Worm (Caenorhabditis elegans) whole organism, L1 larva: ENCODE data around the gene unc-115.
"Not testable (repeated sequence)": the region's sequence is repeated elsewhere in the genome, so short reads cannot be mapped to it uniquely, and the experiment has no call there.

Experiments used
- C04F5.9 ChIP-seq: sonication (generic microtip); optimal IDR thresholded peaks from 2 replicates; lab custom pipeline; 2016; ENCODE audit warnings: missing genetic modification characterization, missing compliant biosample characterization
- C16A3.4 ChIP-seq: fragments of 150-350 bp; optimal IDR thresholded peaks from 2 replicates; lab custom pipeline; 2014; ENCODE audit warnings: missing biosample characterization, missing genetic modification characterization
- C34B4.2 ChIP-seq: sonication (generic microtip); optimal IDR thresholded peaks from 2 replicates; lab custom pipeline; 2017; ENCODE audit warnings: mild to moderate bottlenecking, missing genetic modification characterization, missing compliant biosample characterization
- F16B12.6 ChIP-seq: fragments of 150-350 bp; optimal IDR thresholded peaks from 2 replicates; lab custom pipeline; 2014; ENCODE audit warnings: missing biosample characterization, missing genetic modification characterization
- ama-1 ChIP-seq: fragments of 150-350 bp; optimal IDR thresholded peaks from 2 replicates; lab custom pipeline; 2014
- blmp-1 ChIP-seq: fragments of 150-350 bp; optimal IDR thresholded peaks from 2 replicates; lab custom pipeline; 2014; ENCODE audit warnings: missing biosample characterization, missing genetic modification characterization
- ceh-63 ChIP-seq: fragments of 200-800 bp; sonication (Bioruptor generic); optimal IDR thresholded peaks from 2 replicates; lab custom pipeline; 2018; ENCODE audit warnings: mild to moderate bottlenecking, missing genetic modification characterization, missing compliant biosample characterization
- ceh-82 ChIP-seq, 3 experiments: fragments of 150-350 bp in 1 of 3; sonication (generic microtip) in 2 of 3; optimal IDR thresholded peaks; 2 replicates each; lab custom pipeline; 2014 to 2017; ENCODE audit warnings: missing biosample characterization in 3 of 3, missing genetic modification characterization in 3 of 3
- dsc-1 ChIP-seq: sonication (generic microtip); optimal IDR thresholded peaks from 2 replicates; lab custom pipeline; 2016; ENCODE audit warnings: mild to moderate bottlenecking, missing genetic modification characterization, missing compliant biosample characterization
- efl-1 ChIP-seq, 4 experiments: fragments of 150-350 bp; optimal IDR thresholded peaks in 3 of 4; peaks in 1 of 4; 1 replicate in 1 of 4; 2 replicates in 3 of 4; lab custom pipeline; 2014; ENCODE audit warnings: missing biosample characterization in 2 of 4, missing genetic modification characterization in 2 of 4, missing genetic modification reagents in 2 of 4
- egl-13 ChIP-seq: sonication (generic microtip); optimal IDR thresholded peaks from 2 replicates; lab custom pipeline; 2016; ENCODE audit warnings: missing genotype, missing genetic modification reagents, missing genetic modification characterization, missing compliant biosample characterization
- elt-2 ChIP-seq: sonication (generic microtip); optimal IDR thresholded peaks from 2 replicates; lab custom pipeline; 2016; ENCODE audit warnings: missing genetic modification characterization, mild to moderate bottlenecking, inconsistent platforms, missing compliant biosample characterization, missing genetic modification reagents
- elt-3 ChIP-seq, 6 experiments: fragments of 150-350 bp in 1 of 6; sonication (generic microtip); optimal IDR thresholded peaks; 2 replicates each; lab custom pipeline; 2017 to 2018; ENCODE audit warnings: missing biosample characterization in 6 of 6, missing genetic modification characterization in 6 of 6, inconsistent platforms in 1 of 6
- ets-5 ChIP-seq: fragments of 200-800 bp; sonication (Bioruptor generic); IDR thresholded peaks from 2 replicates; pipeline ENCODE4 v1.3.6; 2022; ENCODE audit warnings: missing genetic modification characterization, missing compliant biosample characterization
- fkh-10 ChIP-seq: sonication (generic microtip); optimal IDR thresholded peaks from 2 replicates; lab custom pipeline; 2017; ENCODE audit warnings: missing biosample characterization, missing genetic modification reagents, missing genetic modification characterization
- fkh-8 ChIP-seq: sonication (generic microtip); optimal IDR thresholded peaks from 2 replicates; lab custom pipeline; 2016; ENCODE audit warnings: mild to moderate bottlenecking, missing genetic modification characterization, missing compliant biosample characterization
- fos-1 ChIP-seq: fragments of 150-350 bp; optimal IDR thresholded peaks from 2 replicates; lab custom pipeline; 2014; ENCODE audit warnings: missing biosample characterization, missing genetic modification characterization
- grh-1 ChIP-seq: fragments of 200-800 bp; sonication (Bioruptor generic); IDR thresholded peaks from 2 replicates; pipeline ENCODE4 v1.3.6; 2022; ENCODE audit warnings: missing genetic modification reagents, missing genetic modification characterization, missing compliant biosample characterization
- irx-1 ChIP-seq: sonication (generic microtip); optimal IDR thresholded peaks from 2 replicates; lab custom pipeline; 2016; ENCODE audit warnings: missing genetic modification characterization, missing compliant biosample characterization
- isw-1 ChIP-seq: fragments of 200-800 bp; sonication (Bioruptor generic); IDR thresholded peaks from 2 replicates; pipeline ENCODE4 v1.3.6; 2022; ENCODE audit warnings: missing genetic modification characterization, missing compliant biosample characterization
- jun-1 ChIP-seq: fragments of 150-350 bp; optimal IDR thresholded peaks from 2 replicates; lab custom pipeline; 2014; ENCODE audit warnings: missing biosample characterization, missing genetic modification reagents, missing genetic modification characterization
- lin-13 ChIP-seq: fragments of 150-350 bp; optimal IDR thresholded peaks from 2 replicates; lab custom pipeline; 2014; ENCODE audit warnings: missing biosample characterization, missing genetic modification reagents, missing genetic modification characterization
- lin-14 ChIP-seq: fragments of 200-800 bp; sonication (Bioruptor generic); optimal IDR thresholded peaks from 2 replicates; lab custom pipeline; 2018; ENCODE audit warnings: mild to moderate bottlenecking, missing genetic modification characterization, moderate library complexity, missing compliant biosample characterization
- lin-35 ChIP-seq, 2 experiments: fragments of 150-350 bp; optimal IDR thresholded peaks; 2 replicates each; lab custom pipeline; 2014; ENCODE audit warnings: missing biosample characterization in 2 of 2, missing genetic modification characterization in 2 of 2, missing genetic modification reagents in 2 of 2
- lir-3 ChIP-seq: sonication (generic microtip); optimal IDR thresholded peaks from 2 replicates; lab custom pipeline; 2016; ENCODE audit warnings: mild to moderate bottlenecking, missing genetic modification characterization, moderate library complexity, missing compliant biosample characterization; ENCODE audit not compliant: poor library complexity
- lsy-2 ChIP-seq, 2 experiments: fragments of 150-350 bp; optimal IDR thresholded peaks; 2 replicates each; lab custom pipeline; 2014; ENCODE audit warnings: missing biosample characterization in 2 of 2, missing genetic modification characterization in 2 of 2
- mdl-1 ChIP-seq, 2 experiments: fragments of 150-350 bp; optimal IDR thresholded peaks; 2 replicates each; lab custom pipeline; 2014 to 2017; ENCODE audit warnings: missing biosample characterization in 2 of 2, missing genetic modification characterization in 2 of 2, inconsistent platforms in 1 of 2
- mef-2 ChIP-seq: fragments of 150-350 bp; optimal IDR thresholded peaks from 2 replicates; lab custom pipeline; 2014; ENCODE audit warnings: missing biosample characterization, missing genetic modification characterization
- mep-1 ChIP-seq: fragments of 150-350 bp; optimal IDR thresholded peaks from 2 replicates; lab custom pipeline; 2014; ENCODE audit warnings: missing biosample characterization, missing genetic modification characterization
- nhr-11 ChIP-seq: fragments of 150-350 bp; optimal IDR thresholded peaks from 2 replicates; lab custom pipeline; 2014; ENCODE audit warnings: missing biosample characterization, missing genetic modification characterization
- nhr-19 ChIP-seq: fragments of 200-800 bp; sonication (Bioruptor generic); conservative IDR thresholded peaks from 2 replicates; pipeline ENCODE4 v1.3.6; 2022; ENCODE audit warnings: missing genetic modification characterization, missing compliant biosample characterization
- nhr-20 ChIP-seq: sonication (generic microtip); optimal IDR thresholded peaks from 2 replicates; lab custom pipeline; 2016; ENCODE audit warnings: mild to moderate bottlenecking, missing genetic modification characterization, missing compliant biosample characterization
- nhr-47 ChIP-seq: sonication (generic microtip); optimal IDR thresholded peaks from 2 replicates; lab custom pipeline; 2016; ENCODE audit warnings: mild to moderate bottlenecking, missing genetic modification characterization, moderate library complexity, missing compliant biosample characterization
- nhr-71 ChIP-seq: sonication (generic microtip); optimal IDR thresholded peaks from 2 replicates; lab custom pipeline; 2016; ENCODE audit warnings: mild to moderate bottlenecking, missing genetic modification characterization, moderate library complexity, missing compliant biosample characterization
- nhr-76 ChIP-seq: sonication (generic microtip); optimal IDR thresholded peaks from 2 replicates; lab custom pipeline; 2017; ENCODE audit warnings: missing biosample characterization, missing genetic modification characterization
- nhr-77 ChIP-seq: fragments of 150-350 bp; optimal IDR thresholded peaks from 2 replicates; lab custom pipeline; 2014; ENCODE audit warnings: missing biosample characterization, missing genetic modification characterization
- nhr-85 ChIP-seq: sonication (generic microtip); peaks from one replicate; lab custom pipeline; 2016; ENCODE audit warnings: missing genetic modification characterization, inconsistent platforms, missing compliant biosample characterization
- nhr-90 ChIP-seq: sonication (generic microtip); optimal IDR thresholded peaks from 2 replicates; lab custom pipeline; 2016; ENCODE audit warnings: mild to moderate bottlenecking, missing genetic modification characterization, missing compliant biosample characterization; ENCODE audit not compliant: poor library complexity
- rnt-1 ChIP-seq: sonication (generic microtip); optimal IDR thresholded peaks from 2 replicates; lab custom pipeline; 2016; ENCODE audit warnings: mild to moderate bottlenecking, missing genetic modification characterization, moderate library complexity, missing compliant biosample characterization
- skn-1 ChIP-seq: fragments of 150-350 bp; optimal IDR thresholded peaks from 2 replicates; lab custom pipeline; 2014; ENCODE audit warnings: missing biosample characterization, missing genetic modification characterization
- snu-23 ChIP-seq: sonication (generic microtip); optimal IDR thresholded peaks from 2 replicates; lab custom pipeline; 2016; ENCODE audit warnings: missing genetic modification characterization, missing compliant biosample characterization
- sox-4 ChIP-seq: sonication (generic microtip); optimal IDR thresholded peaks from 2 replicates; lab custom pipeline; 2016; ENCODE audit warnings: missing genetic modification characterization, missing compliant biosample characterization
- swsn-7 ChIP-seq: sonication (generic microtip); optimal IDR thresholded peaks from 2 replicates; lab custom pipeline; 2016; ENCODE audit warnings: missing genetic modification characterization, missing compliant biosample characterization
- tbx-2 ChIP-seq: sonication (generic microtip); optimal IDR thresholded peaks from 2 replicates; lab custom pipeline; 2016; ENCODE audit warnings: missing genetic modification characterization, missing compliant biosample characterization
- unc-130 ChIP-seq: fragments of 150-350 bp; optimal IDR thresholded peaks from 2 replicates; lab custom pipeline; 2017; ENCODE audit warnings: missing biosample characterization, missing genetic modification characterization, inconsistent platforms
- unc-62 ChIP-seq: fragments of 150-350 bp; optimal IDR thresholded peaks from 2 replicates; lab custom pipeline; 2014; ENCODE audit warnings: missing biosample characterization, missing genetic modification reagents, missing genetic modification characterization
- unc-86 ChIP-seq: sonication (generic microtip); optimal IDR thresholded peaks from 2 replicates; lab custom pipeline; 2016; ENCODE audit warnings: missing genetic modification characterization, missing compliant biosample characterization
- xbp-1 ChIP-seq: sonication (generic microtip); optimal IDR thresholded peaks from 2 replicates; lab custom pipeline; 2016; ENCODE audit warnings: missing genetic modification characterization, missing compliant biosample characterization

The unc-115 gene

DNA sequence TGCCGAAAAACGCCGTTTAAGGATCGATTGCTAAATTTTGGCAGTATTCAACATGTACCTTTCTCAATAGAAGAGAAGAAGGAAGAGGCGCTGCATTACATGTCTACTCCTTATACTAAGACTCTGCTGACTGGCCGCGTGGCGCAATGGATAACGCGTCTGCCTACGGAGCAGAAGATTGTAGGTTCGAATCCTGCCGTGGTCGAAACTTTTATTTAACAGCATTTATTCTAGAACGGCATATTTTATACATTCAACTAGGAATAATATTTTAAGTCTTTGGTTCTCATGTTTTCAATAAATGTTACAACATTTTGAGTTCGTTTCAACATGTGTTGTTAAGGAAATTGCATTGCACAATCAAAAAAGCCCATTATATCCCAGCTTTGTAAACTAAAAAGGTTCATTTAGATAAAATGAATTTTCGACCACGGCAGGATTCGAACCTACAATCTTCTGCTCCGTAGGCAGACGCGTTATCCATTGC is 14.1 kb upstream of the unc-115 start:
- TF ChIP-seq C16A3.4 (tag; lab: Kevin White, UChicago) (peak; percentile 54), nhr-90 (peak; percentile 57), irx-1 (peak; percentile 45), lir-3 (tag; lab: Kevin White, UChicago) (peak; percentile 42), fkh-8 (tag; lab: Kevin White, UChicago) (peak; percentile 36), efl-1 (GFP tag; optimal IDR thresholded peaks at IDR 0.05 in 1 of 2; lab: Kevin White, UChicago) (peak in 1 of 2 experiments; percentile 61), dsc-1 (tag; lab: Kevin White, UChicago) (peak; percentile 58), snu-23 (peak; percentile 77), nhr-47 (tag; lab: Kevin White, UChicago) (peak; percentile 73), tbx-2 (tag; lab: Kevin White, UChicago) (peak; percentile 44), ceh-82 (tag; optimal IDR thresholded peaks at IDR 0.05; lab: Kevin White, UChicago) (peak in 2 of 3 experiments; percentile 32 to 53), rnt-1 (tag; lab: Kevin White, UChicago) (peak; percentile 64), swsn-7 (tag; lab: Kevin White, UChicago) (peak; percentile 59), nhr-20 (tag; lab: Kevin White, UChicago) (peak; percentile 50), xbp-1 (tag; lab: Kevin White, UChicago) (peak; percentile 52), mdl-1 (tag; optimal IDR thresholded peaks at IDR 0.05; lab: Kevin White, UChicago) (peak in 1 of 2 experiments; percentile 45), nhr-77 (peak; percentile 40), nhr-19 (peak; percentile 64), lin-13 (GFP tag; lab: Kevin White, UChicago) (peak; percentile 30), mep-1 (peak; percentile 69), unc-130 (peak; percentile 6), skn-1 (tag; lab: Kevin White, UChicago) (peak; percentile 27), unc-86 (peak; percentile 31), jun-1 (tag; lab: Kevin White, UChicago) (peak; percentile 26), lsy-2 (tag; optimal IDR thresholded peaks at IDR 0.05; lab: Kevin White, UChicago) (peak in 1 of 2 experiments; percentile 59), fos-1 (peak; percentile 29), lin-35 (GFP tag; optimal IDR thresholded peaks at IDR 0.05; lab: Kevin White, UChicago) (peak in 1 of 2 experiments; percentile 53), lin-14 (GFP tag; lab: Kevin White, UChicago) (peak; percentile 60), nhr-71 (peak; percentile 59), elt-3 (tag; optimal IDR thresholded peaks at IDR 0.05; lab: Kevin White, UChicago) (peak in 1 of 6 experiments; percentile 21), blmp-1 (tag; lab: Kevin White, UChicago) (peak; percentile 31), egl-13 (tag; lab: Kevin White, UChicago) (peak; percentile 13)
- not testable (repeated sequence) for TF ChIP-seq efl-1 (optimal IDR thresholded peaks at IDR 0.05; lab: Kevin White, UChicago)

DNA sequence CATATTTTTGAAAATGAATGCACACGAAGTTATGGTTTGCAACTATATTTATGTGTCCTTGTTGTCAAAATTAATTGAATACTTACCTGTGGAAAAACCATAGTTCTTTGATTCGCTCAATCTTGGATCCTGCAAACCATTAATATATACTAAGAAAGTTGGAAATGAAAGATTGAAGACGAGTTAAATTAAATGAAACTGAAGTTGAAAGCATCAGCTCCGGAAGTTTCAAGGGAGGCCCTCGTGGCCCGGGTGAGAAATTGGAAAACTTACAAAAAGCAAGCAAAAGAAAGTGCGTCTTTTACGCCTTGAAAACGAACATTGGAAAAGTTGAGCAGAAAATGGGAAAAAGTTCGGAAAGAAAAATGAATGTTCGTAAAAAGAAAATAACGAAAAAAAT is 13.6 kb upstream of the unc-115 start, which contains the start of gene unc-58:
TSS of gene unc-58 (minus strand) at position 101 of the 400 bp plus-strand sequence.
- no peak for TF ChIP-seq isw-1 (GFP tag; lab: Robert Waterston, UW)
- TF ChIP-seq mef-2 (tag; lab: Kevin White, UChicago): no peak
- no peak for TF ChIP-seq fkh-8 (tag; lab: Kevin White, UChicago)

DNA sequence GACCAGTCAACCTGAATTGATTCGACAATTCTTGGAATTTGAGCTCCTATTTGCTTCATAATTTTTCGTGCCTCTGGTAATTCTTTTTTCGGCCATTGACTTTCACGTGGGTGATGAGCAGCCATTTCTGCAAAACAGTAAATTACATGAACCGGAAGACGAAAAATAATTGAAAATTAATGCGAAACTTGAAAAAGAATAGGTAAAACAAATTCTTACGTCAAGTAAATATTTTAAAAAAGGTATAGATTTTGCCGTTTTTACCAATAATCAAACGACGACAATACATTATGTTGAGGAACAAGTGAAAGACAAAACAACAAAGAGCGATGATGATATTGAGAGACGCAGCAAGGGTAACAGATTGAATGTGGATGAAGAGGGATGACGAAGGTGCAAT is 8.2 kb upstream of the unc-115 start, which contains the start of gene moc-1:
TSS of gene moc-1 (minus strand) at position 127 of the 400 bp plus-strand sequence.
- no peak for TF ChIP-seq sox-4 (tag; lab: Kevin White, UChicago)
- no peak for TF ChIP-seq rnt-1 (tag; lab: Kevin White, UChicago)
- no peak for TF ChIP-seq C04F5.9
- TF ChIP-seq grh-1 (GFP tag; lab: Robert Waterston, UW): no peak
- no peak for TF ChIP-seq mep-1
- TF ChIP-seq nhr-85 (tag; lab: Kevin White, UChicago): no peak
- TF ChIP-seq ets-5 (GFP tag; lab: Robert Waterston, UW): no peak
- peak; percentile 28 for TF ChIP-seq nhr-71
- no peak for TF ChIP-seq mef-2 (tag; lab: Kevin White, UChicago)
- TF ChIP-seq skn-1 (tag; lab: Kevin White, UChicago): peak; percentile 25
- no peak for TF ChIP-seq ama-1 (lab: Kevin White, UChicago)
- TF ChIP-seq ceh-63: no peak
- TF ChIP-seq blmp-1 (tag; lab: Kevin White, UChicago): peak; percentile 52
- no peak for TF ChIP-seq F16B12.6
- no peak for TF ChIP-seq nhr-76 (tag; lab: Kevin White, UChicago)
- TF ChIP-seq C34B4.2 (tag; lab: Kevin White, UChicago): no peak
- TF ChIP-seq nhr-11 (tag; lab: Kevin White, UChicago): no peak
- TF ChIP-seq unc-62 (GFP tag; lab: Kevin White, UChicago): no peak
- no peak for TF ChIP-seq lin-14 (GFP tag; lab: Kevin White, UChicago)
- no peak for TF ChIP-seq elt-2 (tag; lab: Kevin White, UChicago)
- TF ChIP-seq swsn-7 (tag; lab: Kevin White, UChicago): no peak
- TF ChIP-seq fkh-10: no peak
- peak; percentile 45 for TF ChIP-seq fkh-8 (tag; lab: Kevin White, UChicago)
